Worm (Caenorhabditis elegans) whole organism, late embryonic: ENCODE data around the gene F20G2.2.

ENCODE experiments used
- pqm-1 ChIP-seq: sonication (generic microtip); optimal IDR thresholded peaks from 2 replicates; lab custom pipeline; 2016; ENCODE audit warnings: missing genetic modification characterization, missing compliant biosample characterization
- unc-55 ChIP-seq: sonication (generic microtip); optimal IDR thresholded peaks from 2 replicates; lab custom pipeline; 2017; ENCODE audit warnings: missing biosample characterization, missing genetic modification reagents, missing genetic modification characterization

ce11 chrV:13790557-13790956, 34.3 kb upstream of the F20G2.2 start:
- TF ChIP-seq unc-55 (GFP tag; lab: Kevin White, UChicago), result no peak
- no peak for TF ChIP-seq pqm-1
